Worm (Caenorhabditis elegans) whole organism, late embryonic: Measurements from ENCODE around the gene srlf-7.

ENCODE experiments used
- C38D4.7 ChIP-seq: fragments of 200-800 bp; sonication (Bioruptor generic); optimal IDR thresholded peaks from 2 replicates; lab custom pipeline; 2018; ENCODE audit warnings: mild to moderate bottlenecking, missing genetic modification characterization, moderate library complexity, missing compliant biosample characterization
- K09A11.1 ChIP-seq: sonication (generic microtip); optimal IDR thresholded peaks from 2 replicates; lab custom pipeline; 2017; ENCODE audit warnings: antibody characterized with exemption, mild to moderate bottlenecking, missing genetic modification characterization, missing compliant biosample characterization; ENCODE audit not compliant: insufficient read depth
- ama-1 ChIP-seq: fragments of 150-350 bp; optimal IDR thresholded peaks from 2 replicates; lab custom pipeline; 2014
- ceh-18 ChIP-seq: sonication (generic microtip); optimal IDR thresholded peaks from 2 replicates; lab custom pipeline; 2016; ENCODE audit warnings: missing genetic modification characterization, missing compliant biosample characterization
- ceh-19 ChIP-seq: fragments of 200-800 bp; sonication (Bioruptor generic); optimal IDR thresholded peaks from 2 replicates; lab custom pipeline; 2018; ENCODE audit warnings: mild to moderate bottlenecking, missing genetic modification characterization, missing compliant biosample characterization
- ceh-30 ChIP-seq: fragments of 150-350 bp; optimal IDR thresholded peaks from 2 replicates; lab custom pipeline; 2014; ENCODE audit warnings: missing biosample characterization, missing genetic modification characterization
- ceh-31 ChIP-seq: sonication (generic microtip); optimal IDR thresholded peaks from 2 replicates; lab custom pipeline; 2016; ENCODE audit warnings: missing genetic modification characterization, missing compliant biosample characterization
- ceh-45 ChIP-seq: fragments of 200-800 bp; sonication (Bioruptor generic); IDR thresholded peaks from 2 replicates; pipeline ENCODE4 v1.3.6; 2022; ENCODE audit warnings: missing genetic modification reagents, missing genetic modification characterization, missing compliant biosample characterization
- ceh-48 ChIP-seq: sonication (generic microtip); optimal IDR thresholded peaks from 2 replicates; lab custom pipeline; 2016; ENCODE audit warnings: missing genetic modification characterization, inconsistent platforms, missing compliant biosample characterization
- ceh-6 ChIP-seq: fragments of 200-800 bp; sonication (Bioruptor generic); optimal IDR thresholded peaks from 2 replicates; lab custom pipeline; 2018; ENCODE audit warnings: mild to moderate bottlenecking, missing genetic modification characterization, missing compliant biosample characterization
- che-1 ChIP-seq: sonication (generic microtip); optimal IDR thresholded peaks from 2 replicates; lab custom pipeline; 2016; ENCODE audit warnings: mild to moderate bottlenecking, missing genetic modification characterization, missing compliant biosample characterization
- dve-1 ChIP-seq: sonication (generic microtip); optimal IDR thresholded peaks from 2 replicates; lab custom pipeline; 2017; ENCODE audit warnings: antibody characterized with exemption, mild to moderate bottlenecking, missing genetic modification characterization, missing compliant biosample characterization
- elt-2 ChIP-seq: sonication (generic microtip); optimal IDR thresholded peaks from 2 replicates; lab custom pipeline; 2016; ENCODE audit warnings: missing genetic modification reagents, missing genetic modification characterization, missing compliant biosample characterization
- elt-4 ChIP-seq: sonication (generic microtip); optimal IDR thresholded peaks from 2 replicates; lab custom pipeline; 2016; ENCODE audit warnings: missing genetic modification characterization, missing compliant biosample characterization
- eyg-1 ChIP-seq: sonication (generic microtip); optimal IDR thresholded peaks from 2 replicates; lab custom pipeline; 2016; ENCODE audit warnings: missing genotype, missing genetic modification characterization, missing compliant biosample characterization
- fkh-10 ChIP-seq: fragments of 150-350 bp; optimal IDR thresholded peaks from 2 replicates; lab custom pipeline; 2014; ENCODE audit warnings: missing biosample characterization, missing genetic modification reagents, missing genetic modification characterization
- fkh-6 ChIP-seq: sonication (generic microtip); optimal IDR thresholded peaks from 2 replicates; lab custom pipeline; 2016; ENCODE audit warnings: missing genetic modification characterization, missing compliant biosample characterization
- hlh-13 ChIP-seq: fragments of 200-800 bp; sonication (Bioruptor generic); optimal IDR thresholded peaks from 2 replicates; lab custom pipeline; 2018; ENCODE audit warnings: mild to moderate bottlenecking, missing genetic modification characterization, missing compliant biosample characterization
- hlh-15 ChIP-seq: sonication (generic microtip); optimal IDR thresholded peaks from 2 replicates; lab custom pipeline; 2016; ENCODE audit warnings: missing genetic modification characterization, missing compliant biosample characterization
- hlh-6 ChIP-seq: sonication (generic microtip); optimal IDR thresholded peaks from 2 replicates; lab custom pipeline; 2016; ENCODE audit warnings: missing genotype, missing genetic modification characterization, missing compliant biosample characterization
- hlh-8 ChIP-seq: sonication (generic microtip); optimal IDR thresholded peaks from 2 replicates; lab custom pipeline; 2016; ENCODE audit warnings: missing genotype, missing genetic modification characterization, missing compliant biosample characterization
- lim-6 ChIP-seq: sonication (generic microtip); optimal IDR thresholded peaks from 2 replicates; lab custom pipeline; 2016; ENCODE audit warnings: missing genetic modification characterization, missing compliant biosample characterization
- lin-11 ChIP-seq: fragments of 200-800 bp; sonication (Bioruptor generic); optimal IDR thresholded peaks from 2 replicates; lab custom pipeline; 2018; ENCODE audit warnings: mild to moderate bottlenecking, missing genetic modification characterization, missing compliant biosample characterization
- mec-3 ChIP-seq: sonication (generic microtip); optimal IDR thresholded peaks from 2 replicates; lab custom pipeline; 2016; ENCODE audit warnings: borderline replicate concordance, missing genetic modification characterization, missing compliant biosample characterization
- nfya-1 ChIP-seq: sonication (generic microtip); optimal IDR thresholded peaks from 2 replicates; lab custom pipeline; 2017; ENCODE audit warnings: missing genetic modification characterization, mild to moderate bottlenecking, missing compliant biosample characterization, antibody characterized with exemption, moderate library complexity
- npax-4 ChIP-seq: sonication (generic microtip); optimal IDR thresholded peaks from 2 replicates; lab custom pipeline; 2016; ENCODE audit warnings: missing genetic modification characterization, missing compliant biosample characterization
- pag-3 ChIP-seq: sonication (generic microtip); optimal IDR thresholded peaks from 2 replicates; lab custom pipeline; 2016; ENCODE audit warnings: missing compliant biosample characterization, missing genetic modification characterization, borderline replicate concordance
- pat-9 ChIP-seq: fragments of 200-800 bp; sonication (Bioruptor generic); optimal IDR thresholded peaks from 2 replicates; lab custom pipeline; 2018; ENCODE audit warnings: mild to moderate bottlenecking, missing genetic modification characterization, moderate library complexity, missing compliant biosample characterization
- pax-1 ChIP-seq: fragments of 150-350 bp; optimal IDR thresholded peaks from 2 replicates; lab custom pipeline; 2014; ENCODE audit warnings: missing biosample characterization, missing genetic modification characterization
- pha-2 ChIP-seq: sonication (generic microtip); optimal IDR thresholded peaks from 2 replicates; lab custom pipeline; 2017; ENCODE audit warnings: mild to moderate bottlenecking, missing genetic modification characterization, missing compliant biosample characterization
- pqm-1 ChIP-seq: sonication (generic microtip); optimal IDR thresholded peaks from 2 replicates; lab custom pipeline; 2016; ENCODE audit warnings: missing genetic modification characterization, missing compliant biosample characterization
- pros-1 ChIP-seq: fragments of 150-350 bp; optimal IDR thresholded peaks from 2 replicates; lab custom pipeline; 2014; ENCODE audit warnings: missing biosample characterization, missing genetic modification reagents, missing genetic modification characterization
- ref-2 ChIP-seq: sonication (generic microtip); optimal IDR thresholded peaks from 2 replicates; lab custom pipeline; 2016; ENCODE audit warnings: missing genetic modification characterization, missing compliant biosample characterization
- rnt-1 ChIP-seq: sonication (generic microtip); optimal IDR thresholded peaks from 2 replicates; lab custom pipeline; 2016; ENCODE audit warnings: missing genetic modification characterization, missing compliant biosample characterization
- sox-2 ChIP-seq: fragments of 200-800 bp; sonication (Bioruptor generic); IDR thresholded peaks from 2 replicates; pipeline ENCODE4 v1.3.6; 2022; ENCODE audit warnings: missing genetic modification reagents, missing genetic modification characterization, missing compliant biosample characterization
- sox-4 ChIP-seq: sonication (generic microtip); optimal IDR thresholded peaks from 2 replicates; lab custom pipeline; 2017; ENCODE audit warnings: mild to moderate bottlenecking, missing genetic modification characterization, inconsistent platforms, missing compliant biosample characterization
- tbx-2 ChIP-seq: sonication (generic microtip); optimal IDR thresholded peaks from 2 replicates; lab custom pipeline; 2016; ENCODE audit warnings: missing genetic modification characterization, missing compliant biosample characterization
- ttx-3 ChIP-seq: sonication (generic microtip); optimal IDR thresholded peaks from 2 replicates; lab custom pipeline; 2016; ENCODE audit warnings: missing genetic modification reagents, missing genetic modification characterization, missing compliant biosample characterization
- unc-42 ChIP-seq: sonication (generic microtip); optimal IDR thresholded peaks from 2 replicates; lab custom pipeline; 2016; ENCODE audit warnings: missing genotype, missing genetic modification characterization, missing compliant biosample characterization
- unc-55 ChIP-seq: sonication (generic microtip); optimal IDR thresholded peaks from 2 replicates; lab custom pipeline; 2017; ENCODE audit warnings: missing biosample characterization, missing genetic modification reagents, missing genetic modification characterization
- zip-5 ChIP-seq: sonication (generic microtip); optimal IDR thresholded peaks from 2 replicates; lab custom pipeline; 2016; ENCODE audit warnings: missing genetic modification characterization, missing compliant biosample characterization
- ztf-16 ChIP-seq: sonication (generic microtip); optimal IDR thresholded peaks from 2 replicates; lab custom pipeline; 2017; ENCODE audit warnings: missing genetic modification characterization, missing compliant biosample characterization

Gene srlf-7

DNA sequence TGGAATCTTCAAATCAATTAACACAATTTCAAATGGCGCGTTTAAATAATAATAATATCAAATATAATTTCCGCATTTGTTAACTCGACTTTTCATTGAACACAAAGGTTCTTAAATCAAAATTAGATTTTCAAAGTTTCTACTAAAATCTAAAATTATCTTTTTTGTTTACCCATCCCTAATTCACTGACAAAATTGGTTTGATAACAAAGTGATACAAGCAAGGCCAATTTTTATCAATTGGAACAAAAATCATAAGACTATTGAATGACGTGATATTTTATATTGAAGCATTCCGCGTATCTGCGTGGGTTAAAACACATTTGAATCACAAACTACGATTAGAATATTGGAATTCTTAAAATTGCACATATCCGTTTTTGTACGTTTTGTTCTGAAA, 1.3 kb downstream of the srlf-7 start:
- TF ChIP-seq elt-2 (tag; lab: Kevin White, UChicago) (peak; percentile 49), dve-1 (tag; lab: Kevin White, UChicago) (no peak)

DNA sequence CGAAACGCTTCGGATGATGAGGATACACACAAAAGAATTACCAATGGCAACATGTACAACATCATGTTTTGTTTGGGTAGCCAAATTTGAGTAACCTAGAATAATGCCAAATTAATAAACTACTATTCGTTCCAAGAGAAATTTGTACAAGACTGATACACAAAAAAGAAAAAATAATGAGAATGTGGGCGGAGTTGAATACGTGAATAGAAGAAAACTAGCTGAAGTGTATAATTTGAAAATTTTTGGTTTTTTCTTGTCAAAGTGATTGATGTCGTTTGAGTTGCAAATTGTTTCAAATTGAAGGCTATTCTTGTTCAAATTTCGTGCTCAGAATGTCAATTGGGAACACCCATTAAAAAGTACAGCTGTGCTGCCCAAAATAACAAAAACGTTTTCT, 2.7 kb downstream of the srlf-7 start, which contains the start of gene R13A1.5:
Gene R13A1.5 (minus strand): TSS at position 101 of the 400 bp plus-strand sequence.
- TF ChIP-seq rnt-1 (tag; lab: Kevin White, UChicago): no peak
- no peak for TF ChIP-seq ref-2 (tag; lab: Kevin White, UChicago)
- TF ChIP-seq elt-4: no peak
- TF ChIP-seq ceh-19 (GFP tag; lab: Kevin White, UChicago): no peak
- TF ChIP-seq pqm-1 (tag; lab: Kevin White, UChicago): no peak
- no peak for TF ChIP-seq pax-1
- no peak for TF ChIP-seq fkh-6
- TF ChIP-seq ceh-30 (tag; lab: Kevin White, UChicago): no peak
- no peak for TF ChIP-seq ceh-31 (tag; lab: Kevin White, UChicago)
- no peak for TF ChIP-seq hlh-6
- TF ChIP-seq zip-5 (tag; lab: Kevin White, UChicago): no peak
- no peak for TF ChIP-seq ceh-6 (GFP tag; lab: Kevin White, UChicago)
- TF ChIP-seq mec-3 (tag; lab: Kevin White, UChicago): no peak
- no peak for TF ChIP-seq hlh-8 (tag; lab: Kevin White, UChicago)
- no peak for TF ChIP-seq ama-1 (lab: Kevin White, UChicago)
- no peak for TF ChIP-seq K09A11.1 (tag; lab: Kevin White, UChicago)
- TF ChIP-seq che-1 (tag; lab: Kevin White, UChicago): no peak
- TF ChIP-seq ceh-48 (tag; lab: Kevin White, UChicago): no peak
- TF ChIP-seq elt-2 (tag; lab: Kevin White, UChicago): no peak

DNA sequence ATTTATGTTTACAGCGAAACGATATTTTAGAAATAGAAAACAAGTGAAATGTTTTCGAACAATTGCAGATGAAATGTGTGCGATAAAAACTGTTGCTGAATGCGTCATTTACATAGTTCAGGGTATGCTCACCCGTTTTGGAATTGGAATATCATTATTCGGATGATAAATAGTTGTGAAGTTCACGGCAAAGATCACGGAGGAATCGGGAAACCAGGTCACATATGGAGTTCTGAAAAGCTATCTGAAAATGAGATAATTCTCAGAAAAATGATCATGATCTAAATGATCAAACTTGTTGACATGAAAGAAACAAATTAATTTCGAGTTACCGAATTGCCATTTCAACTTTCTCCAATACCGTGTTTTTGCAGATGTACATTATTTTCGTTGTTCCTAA, 6.6 kb downstream of the srlf-7 start, which contains the start of gene best-16:
Gene best-16 (minus strand): TSS at position 101 of the 400 bp plus-strand sequence.
- TF ChIP-seq ceh-45 (GFP tag; lab: Robert Waterston, UW): no peak
- TF ChIP-seq npax-4 (tag; lab: Kevin White, UChicago): no peak
- TF ChIP-seq elt-4: no peak
- TF ChIP-seq eyg-1 (tag; lab: Kevin White, UChicago): no peak
- TF ChIP-seq lin-11 (tag; lab: Kevin White, UChicago): no peak
- TF ChIP-seq nfya-1: no peak
- no peak for TF ChIP-seq ceh-18
- no peak for TF ChIP-seq hlh-8 (tag; lab: Kevin White, UChicago)
- no peak for TF ChIP-seq sox-2
- TF ChIP-seq pha-2 (tag; lab: Kevin White, UChicago): no peak

DNA sequence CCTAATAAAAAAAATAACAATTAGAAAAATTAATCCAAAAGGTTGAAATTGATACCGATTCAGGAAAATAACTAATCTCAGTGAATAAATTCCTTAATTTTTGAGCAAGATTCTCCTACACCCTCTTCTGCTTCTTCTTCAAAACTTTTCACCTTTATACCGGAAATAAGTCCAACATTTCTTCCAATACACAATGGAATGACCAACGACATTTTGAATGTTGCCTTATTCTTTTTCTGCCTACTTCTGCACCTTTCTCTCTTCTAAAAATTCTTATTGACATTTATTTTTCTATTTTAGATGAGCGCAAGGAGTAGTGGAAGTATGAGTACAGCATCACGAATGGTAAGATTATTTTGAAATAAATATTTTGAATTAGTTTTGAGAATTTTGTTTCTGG, 7.8 kb downstream of the srlf-7 start, which contains the start of gene unc-8:
Gene unc-8 (plus strand): TSS at position 301 of the 400 bp plus-strand sequence.
- TF ChIP-seq lim-6 (tag; lab: Kevin White, UChicago) (no peak), unc-55 (GFP tag; lab: Kevin White, UChicago) (no peak), tbx-2 (no peak), ceh-31 (tag; lab: Kevin White, UChicago) (no peak), pag-3 (no peak), pat-9 (tag; lab: Kevin White, UChicago) (no peak), nfya-1 (no peak), sox-4 (tag; lab: Kevin White, UChicago) (no peak), unc-42 (no peak), ceh-6 (GFP tag; lab: Kevin White, UChicago) (no peak), hlh-13 (GFP tag; lab: Kevin White, UChicago) (no peak), dve-1 (tag; lab: Kevin White, UChicago) (no peak), ztf-16 (tag; lab: Kevin White, UChicago) (no peak), eyg-1 (tag; lab: Kevin White, UChicago) (no peak), ttx-3 (tag; lab: Kevin White, UChicago) (no peak), fkh-10 (GFP tag; lab: Kevin White, UChicago) (no peak), C38D4.7 (GFP tag; lab: Kevin White, UChicago) (no peak), pax-1 (no peak), pros-1 (tag; lab: Kevin White, UChicago) (no peak), hlh-15 (tag; lab: Kevin White, UChicago) (no peak)
